Worm (Caenorhabditis elegans) whole organism, L2 larva: ENCODE results near the gene rps-30.

Source experiments
- C34F6.9 ChIP-seq: fragments of 150-350 bp; optimal IDR thresholded peaks from 2 replicates; lab custom pipeline; 2014; ENCODE audit warnings: missing biosample characterization, missing genetic modification characterization
- F13H6.1 ChIP-seq: sonication (generic microtip); optimal IDR thresholded peaks from 2 replicates; lab custom pipeline; 2016; ENCODE audit warnings: missing genetic modification characterization, missing compliant biosample characterization
- ZK546.5 ChIP-seq: sonication (generic microtip); optimal IDR thresholded peaks from 2 replicates; lab custom pipeline; 2017; ENCODE audit warnings: missing biosample characterization, missing genetic modification characterization
- aly-2 ChIP-seq: fragments of 150-350 bp; optimal IDR thresholded peaks from 2 replicates; lab custom pipeline; 2014; ENCODE audit warnings: missing biosample characterization, missing genetic modification characterization
- blmp-1 ChIP-seq: sonication (generic microtip); optimal IDR thresholded peaks from 2 replicates; lab custom pipeline; 2017; ENCODE audit warnings: missing genetic modification characterization, mild to moderate bottlenecking, missing compliant biosample characterization, antibody characterized with exemption, moderate library complexity; ENCODE audit not compliant: insufficient read depth
- ceh-82 ChIP-seq: fragments of 150-350 bp; optimal IDR thresholded peaks from 2 replicates; lab custom pipeline; 2014; ENCODE audit warnings: missing biosample characterization, missing genetic modification characterization
- crh-2 ChIP-seq: sonication (generic microtip); optimal IDR thresholded peaks from 2 replicates; lab custom pipeline; 2017; ENCODE audit warnings: missing biosample characterization, missing genetic modification characterization
- egl-27 ChIP-seq: sonication (generic microtip); optimal IDR thresholded peaks from 3 replicates; lab custom pipeline; 2017; ENCODE audit warnings: missing biosample characterization, missing genetic modification reagents, missing genetic modification characterization
- elt-3 ChIP-seq: sonication (generic microtip); optimal IDR thresholded peaks from 2 replicates; lab custom pipeline; 2017; ENCODE audit warnings: missing biosample characterization, missing genetic modification characterization
- fos-1 ChIP-seq: fragments of 150-350 bp; optimal IDR thresholded peaks from 2 replicates; lab custom pipeline; 2014; ENCODE audit warnings: missing biosample characterization, missing genetic modification characterization
- gmeb-1 ChIP-seq: fragments of 150-350 bp; optimal IDR thresholded peaks from 2 replicates; lab custom pipeline; 2014; ENCODE audit warnings: missing biosample characterization, missing genetic modification characterization
- lin-13 ChIP-seq: fragments of 150-350 bp; optimal IDR thresholded peaks from 2 replicates; lab custom pipeline; 2014; ENCODE audit warnings: missing biosample characterization, missing genetic modification reagents, missing genetic modification characterization
- lin-39 ChIP-seq: fragments of 150-350 bp; optimal IDR thresholded peaks from 2 replicates; lab custom pipeline; 2014; ENCODE audit warnings: missing biosample characterization, missing genetic modification reagents, missing genetic modification characterization
- lsy-2 ChIP-seq, 2 experiments: fragments of 150-350 bp in 1 of 2; sonication (generic microtip) in 1 of 2; optimal IDR thresholded peaks; 2 replicates each; lab custom pipeline; 2014 to 2017; ENCODE audit warnings: missing biosample characterization in 2 of 2, missing genetic modification characterization in 2 of 2
- mbf-1 ChIP-seq: sonication (generic microtip); optimal IDR thresholded peaks from 2 replicates; lab custom pipeline; 2017; ENCODE audit warnings: missing biosample characterization, missing genetic modification characterization
- mdl-1 ChIP-seq, 2 experiments: fragments of 150-350 bp in 1 of 2; sonication (generic microtip) in 1 of 2; optimal IDR thresholded peaks; 2 replicates each; lab custom pipeline; 2017; ENCODE audit warnings: missing biosample characterization in 2 of 2, missing genetic modification characterization in 2 of 2
- nhr-12 ChIP-seq: fragments of 150-350 bp; optimal IDR thresholded peaks from 2 replicates; lab custom pipeline; 2014; ENCODE audit warnings: missing biosample characterization, missing genetic modification characterization
- nhr-129 ChIP-seq: fragments of 150-350 bp; optimal IDR thresholded peaks from 2 replicates; lab custom pipeline; 2014; ENCODE audit warnings: missing biosample characterization, missing genetic modification characterization
- nhr-21 ChIP-seq: fragments of 150-350 bp; optimal IDR thresholded peaks from 2 replicates; lab custom pipeline; 2014; ENCODE audit warnings: missing biosample characterization, missing genetic modification characterization
- nhr-25 ChIP-seq: fragments of 150-350 bp; sonication (generic microtip); optimal IDR thresholded peaks from 3 replicates; lab custom pipeline; 2014; ENCODE audit warnings: missing biosample characterization, missing genetic modification characterization
- nhr-77 ChIP-seq: fragments of 150-350 bp; optimal IDR thresholded peaks from 2 replicates; lab custom pipeline; 2014; ENCODE audit warnings: missing biosample characterization, missing genetic modification characterization
- peb-1 ChIP-seq: fragments of 150-350 bp; optimal IDR thresholded peaks from 2 replicates; lab custom pipeline; 2014; ENCODE audit warnings: missing biosample characterization, missing genetic modification characterization
- sem-4 ChIP-seq: fragments of 150-350 bp; optimal IDR thresholded peaks from 2 replicates; lab custom pipeline; 2014; ENCODE audit warnings: missing biosample characterization, missing genetic modification reagents, missing genetic modification characterization
- skn-1 ChIP-seq: sonication (generic microtip); optimal IDR thresholded peaks from 2 replicates; lab custom pipeline; 2017; ENCODE audit warnings: missing biosample characterization, missing genetic modification characterization
- sma-3 ChIP-seq: sonication (generic microtip); optimal IDR thresholded peaks from 2 replicates; lab custom pipeline; 2016; ENCODE audit warnings: missing genetic modification reagents, missing genetic modification characterization, missing compliant biosample characterization
- sma-9 ChIP-seq, 2 experiments: fragments of 150-350 bp in 1 of 2; sonication (generic microtip) in 1 of 2; optimal IDR thresholded peaks; 2 replicates each; lab custom pipeline; 2014 to 2016; ENCODE audit warnings: missing genetic modification characterization in 2 of 2, mild to moderate bottlenecking in 1 of 2, missing biosample characterization in 1 of 2, missing compliant biosample characterization in 1 of 2, missing genetic modification reagents in 1 of 2, moderate library complexity in 1 of 2
- snpc-4 ChIP-seq: fragments of 150-350 bp; optimal IDR thresholded peaks from 2 replicates; lab custom pipeline; 2014; ENCODE audit warnings: missing biosample characterization, missing genetic modification characterization
- unc-39 ChIP-seq: fragments of 150-350 bp; optimal IDR thresholded peaks from 2 replicates; lab custom pipeline; 2014; ENCODE audit warnings: missing biosample characterization, missing genetic modification characterization
- unc-55 ChIP-seq: fragments of 150-350 bp; sonication (generic microtip); optimal IDR thresholded peaks from 3 replicates; lab custom pipeline; 2014; ENCODE audit warnings: missing biosample characterization, missing genetic modification reagents, missing genetic modification characterization
- unc-62 ChIP-seq: fragments of 150-350 bp; optimal IDR thresholded peaks from 2 replicates; lab custom pipeline; 2014; ENCODE audit warnings: missing biosample characterization, missing genetic modification reagents, missing genetic modification characterization
- ztf-1 ChIP-seq: fragments of 200-800 bp; sonication (Bioruptor generic); conservative IDR thresholded peaks from 2 replicates; pipeline ENCODE4 v1.3.6; 2022; ENCODE audit warnings: missing genetic modification characterization, missing compliant biosample characterization
- ztf-4 ChIP-seq: fragments of 150-350 bp; optimal IDR thresholded peaks from 2 replicates; lab custom pipeline; 2014; ENCODE audit warnings: missing biosample characterization, missing genetic modification characterization

Gene rps-30

ce11 chrV:7793067-7793466 is 16.7 kb downstream of the rps-30 start, which contains the start of gene flp-21:
Gene flp-21, plus strand, starts transcription at chrV:7793367.
- TF ChIP-seq ztf-1 (GFP tag; lab: Robert Waterston, UW) (no peak), sma-3 (GFP tag; lab: Kevin White, UChicago) (no peak), nhr-21 (tag; lab: Kevin White, UChicago) (no peak), ceh-82 (tag; lab: Kevin White, UChicago) (no peak), elt-3 (tag; lab: Kevin White, UChicago) (no peak), peb-1 (tag; lab: Kevin White, UChicago) (no peak), unc-62 (GFP tag; lab: Kevin White, UChicago) (no peak), nhr-25 (no peak), ZK546.5 (tag; lab: Kevin White, UChicago) (no peak)

- no peak for TF ChIP-seq mdl-1 (tag; optimal IDR thresholded peaks at IDR 0.05; lab: Kevin White, UChicago)
- TF ChIP-seq egl-27 (tag; lab: Kevin White, UChicago) = no peak
- TF ChIP-seq aly-2 (tag; lab: Kevin White, UChicago) = no peak
- TF ChIP-seq ztf-4 (tag; lab: Kevin White, UChicago) = no peak
- no peak for TF ChIP-seq sma-9 (GFP tag; optimal IDR thresholded peaks at IDR 0.05; lab: Kevin White, UChicago)
- TF ChIP-seq sma-9 (tag; optimal IDR thresholded peaks at IDR 0.05; lab: Kevin White, UChicago) = no peak
- TF ChIP-seq lsy-2 (tag; optimal IDR thresholded peaks at IDR 0.05; lab: Kevin White, UChicago) = no peak
- no peak for TF ChIP-seq lin-39
- TF ChIP-seq mbf-1 = no peak
- TF ChIP-seq skn-1 (tag; lab: Kevin White, UChicago) = no peak
- no peak for TF ChIP-seq unc-39
- TF ChIP-seq nhr-129 (tag; lab: Kevin White, UChicago) = no peak
- no peak for TF ChIP-seq ztf-1 (GFP tag; lab: Robert Waterston, UW)
- TF ChIP-seq nhr-77 (tag; lab: Kevin White, UChicago) = no peak
- TF ChIP-seq snpc-4 (tag; lab: Kevin White, UChicago) = no peak
- TF ChIP-seq lin-13 = no peak
- no peak for TF ChIP-seq F13H6.1 (tag; lab: Kevin White, UChicago)
- no peak for TF ChIP-seq unc-62 (GFP tag; lab: Kevin White, UChicago)
These were observed 21.7 kb downstream of the rps-30 start, which contains the start of gene ZK742.7 for ce11 chrV:7798079-7798478. Gene ZK742.7, plus strand, starts transcription at chrV:7798379.

- TF ChIP-seq skn-1 (tag; lab: Kevin White, UChicago) (no peak), lsy-2 (tag; optimal IDR thresholded peaks at IDR 0.05; lab: Kevin White, UChicago) (no peak), sma-3 (GFP tag; lab: Kevin White, UChicago) (no peak)
- TF ChIP-seq, all 48 proteins: peak for 0
These were observed 27.2 kb downstream of the rps-30 start for ce11 chrV:7803563-7803962.

ce11 chrV:7804064-7804800 is 27.9 kb downstream of the rps-30 start, which contains the start of gene uvs-1:
Gene uvs-1, minus strand, starts transcription at chrV:7804208.
- TF ChIP-seq sma-3 (GFP tag; lab: Kevin White, UChicago) (peak; percentile 37), lsy-2 (tag; optimal IDR thresholded peaks at IDR 0.05; lab: Kevin White, UChicago) (peak in 1 of 2 experiments; percentile 19), gmeb-1 (tag; lab: Kevin White, UChicago) (peak; percentile 6), nhr-129 (tag; lab: Kevin White, UChicago) (peak; percentile 73), nhr-12 (no peak), blmp-1 (no peak), C34F6.9 (tag; lab: Kevin White, UChicago) (peak; percentile 68), fos-1 (tag; lab: Kevin White, UChicago) (peak; percentile 45), crh-2 (tag; lab: Kevin White, UChicago) (peak; percentile 29), sem-4 (tag; lab: Kevin White, UChicago) (no peak), nhr-25 (peak; percentile 23), unc-55 (GFP tag; lab: Kevin White, UChicago) (peak; percentile 69), sma-9 (GFP tag; optimal IDR thresholded peaks at IDR 0.05; lab: Kevin White, UChicago) (peak; percentile 18), sma-9 (tag; optimal IDR thresholded peaks at IDR 0.05; lab: Kevin White, UChicago) (no peak)
- TF ChIP-seq, all 48 proteins: peak for 10

ce11 chrV:7804801-7805163 is 28.4 kb downstream of the rps-30 start, which contains the start of gene xpo-1:
Gene xpo-1, plus strand, starts transcription at chrV:7805064.
- TF ChIP-seq snpc-4 (tag; lab: Kevin White, UChicago) = no peak
- no peak for TF ChIP-seq elt-3 (tag; lab: Kevin White, UChicago)
